Fruit fly (Drosophila melanogaster): Measurements from ENCODE around the gene Gale.

dm6 chr3L:695510-695909 lies 47.2 kb downstream of the Gale start:
- TF ChIP-seq CTCF (optimal IDR thresholded peaks at IDR 0.05) (no peak), CG8478 (optimal IDR thresholded peaks at IDR 0.05) (no peak)
